Fruit fly (Drosophila melanogaster): ENCODE results near the gene CG34043.

Gene CG34043

dm6 chr2L:10314327-10315210 is 33.9 kb upstream of the CG34043 start, which contains the start of the genes Usp14 and CG4972 (continued):
- TF ChIP-seq MBD-R2 (GFP tag; IDR thresholded peaks at IDR 0.05) (peak; percentile 41; the same call in 1 of the 2 replicates), CG8290 (GFP tag; optimal IDR thresholded peaks at IDR 0.05) (peak; percentile 6), CG8290 (tag; optimal IDR thresholded peaks at IDR 0.05) (no peak), fd3F (GFP tag; optimal IDR thresholded peaks at IDR 0.05) (no peak), nerfin-1 (tag; optimal IDR thresholded peaks at IDR 0.05) (no peak), CG34422 (GFP tag; IDR thresholded peaks at IDR 0.05) (0 out of 3 replicates have a peak, but pooled peaks have one; percentile 15), slbo (GFP tag; IDR thresholded peaks at IDR 0.05) (peak; percentile 35), phol (tag; optimal IDR thresholded peaks at IDR 0.05) (peak; percentile 60), CG2129 (GFP tag; IDR thresholded peaks at IDR 0.05; ENCODE audit: partially characterized antibody) (no peak; the same call in 1 of the 2 replicates), CG11093 (GFP tag; IDR thresholded peaks at IDR 0.05) (no peak), gt (GFP tag; IDR thresholded peaks at IDR 0.05) (no peak), CG13287 (GFP tag; IDR thresholded peaks at IDR 0.05; ENCODE audit: partially characterized antibody) (peak; percentile 23; the same call in 1 of the 2 replicates), sens (GFP tag) (peak; percentile 68), cas (GFP tag; IDR thresholded peaks at IDR 0.05) (no peak), Chrac-16 (GFP tag; optimal IDR thresholded peaks at IDR 0.05) (no peak), unc-4 (GFP tag; IDR thresholded peaks at IDR 0.05; ENCODE audit: partially characterized antibody) (0 out of 2 replicates have a peak, but pooled peaks have one; percentile 19), crp (GFP tag; optimal IDR thresholded peaks at IDR 0.05) (peak in 1 of 2 experiments; percentile 78), br (optimal IDR thresholded peaks at IDR 0.05) (no peak), Rx (GFP tag; IDR thresholded peaks at IDR 0.05) (no peak), scrt (GFP tag; optimal IDR thresholded peaks at IDR 0.05) (no peak), grau (tag; optimal IDR thresholded peaks at IDR 0.05) (peak; percentile 25), Dbx (GFP tag; IDR thresholded peaks at IDR 0.05) (no peak), Gug (GFP tag; IDR thresholded peaks at IDR 0.05) (no peak; the same call in 3 of the 4 replicates), emc (GFP tag; optimal IDR thresholded peaks at IDR 0.05) (no peak), Nf-YC (tag; optimal IDR thresholded peaks at IDR 0.05) (no peak), CG17612 (GFP tag; IDR thresholded peaks at IDR 0.05) (no peak), grn (GFP tag; optimal IDR thresholded peaks at IDR 0.05) (no peak), ewg (GFP tag; optimal IDR thresholded peaks at IDR 0.05) (peak; percentile 13), CG17361 (GFP tag; IDR thresholded peaks at IDR 0.05) (peak; percentile 77; the same call in 2 of the 3 replicates), fd102C (GFP tag; optimal IDR thresholded peaks at IDR 0.05) (no peak), chn (GFP tag; optimal IDR thresholded peaks at IDR 0.05) (no peak), CG7786 (GFP tag; optimal IDR thresholded peaks at IDR 0.05) (no peak), CG8765 (GFP tag; IDR thresholded peaks at IDR 0.05) (no peak), HHEX (GFP tag; optimal IDR thresholded peaks at IDR 0.05) (no peak), Med (GFP tag) (no peak), Dip3 (GFP tag; optimal IDR thresholded peaks at IDR 0.05) (no peak), CG16813 (GFP tag; IDR thresholded peaks at IDR 0.05; ENCODE audit: partially characterized antibody) (0 out of 3 replicates have a peak, but pooled peaks have one; percentile 41), CG10462 (GFP tag; optimal IDR thresholded peaks at IDR 0.05) (no peak), gro (GFP tag; optimal IDR thresholded peaks at IDR 0.05) (no peak), CG31441 (GFP tag; IDR thresholded peaks at IDR 0.05) (no peak), CG7987 (GFP tag; optimal IDR thresholded peaks at IDR 0.05) (no peak), Meics (GFP tag; optimal IDR thresholded peaks at IDR 0.05) (no peak), zen (tag; optimal IDR thresholded peaks at IDR 0.05) (peak; percentile 8), CG12769 (tag; optimal IDR thresholded peaks at IDR 0.05) (no peak), lov (optimal IDR thresholded peaks at IDR 0.05) (no peak), lov (GFP tag; IDR thresholded peaks at IDR 0.05) (no peak), twi (tag; optimal IDR thresholded peaks at IDR 0.05) (peak; percentile 3), MESR4 (GFP tag; optimal IDR thresholded peaks at IDR 0.05) (peak; percentile 75), slou (GFP tag; optimal IDR thresholded peaks at IDR 0.05) (no peak), CG10959 (GFP tag; IDR thresholded peaks at IDR 0.05) (no peak)
